Fruit fly (Drosophila melanogaster) whole organism, embryonic: Measurements from ENCODE around the gene Irk1.

Experiments used
- Adf1 ChIP-seq: fragments of 200-800 bp; sonication (Bioruptor generic); IDR thresholded peaks from 2 replicates; pipeline ENCODE4 v1.3.6; 2022; ENCODE audit warnings: missing biosample characterization, missing genetic modification characterization
- CG10366 ChIP-seq: fragments of 200-800 bp; sonication (Bioruptor generic); IDR thresholded peaks from 2 replicates; pipeline ENCODE4 v1.3.6; 2022; ENCODE audit warnings: missing biosample characterization, missing genetic modification characterization
- CG10431 ChIP-seq: fragments of 200-800 bp; sonication (Bioruptor generic); optimal IDR thresholded peaks from 3 replicates; lab custom pipeline; 2018; ENCODE audit warnings: missing biosample characterization, mild to moderate bottlenecking, missing genetic modification characterization
- CG11504 ChIP-seq: fragments of 200-800 bp; sonication (Bioruptor generic); optimal IDR thresholded peaks from 3 replicates; lab custom pipeline; 2019; ENCODE audit warnings: missing biosample characterization, mild to moderate bottlenecking, missing genetic modification characterization, moderate library complexity
- CG15696 ChIP-seq: fragments of 200-800 bp; sonication (Bioruptor generic); optimal IDR thresholded peaks from 2 replicates; lab custom pipeline; 2019; ENCODE audit warnings: missing biosample characterization, mild to moderate bottlenecking, missing genetic modification characterization, moderate library complexity
- CG18599 ChIP-seq: fragments of 200-800 bp; sonication (Bioruptor generic); optimal IDR thresholded peaks from 3 replicates; lab custom pipeline; 2017; ENCODE audit warnings: missing biosample characterization, missing genetic modification characterization, mild to moderate bottlenecking, moderate library complexity, missing genetic modification reagents
- CG32532 ChIP-seq: fragments of 200-800 bp; sonication (Bioruptor generic); IDR thresholded peaks from 2 replicates; pipeline ENCODE4 v1.3.6; 2022; ENCODE audit warnings: missing biosample characterization, missing genetic modification characterization
- CG34376 ChIP-seq: fragments of 200-800 bp; sonication (Bioruptor generic); optimal IDR thresholded peaks from 2 replicates; lab custom pipeline; 2018; ENCODE audit warnings: missing biosample characterization, mild to moderate bottlenecking, missing genetic modification characterization
- CG34422 ChIP-seq: fragments of 200-800 bp; sonication (Bioruptor generic); IDR thresholded peaks from 3 replicates; pipeline ENCODE4 v1.3.6; 2022; ENCODE audit warnings: missing biosample characterization, missing genetic modification characterization
- CG4282 ChIP-seq: fragments of 200-800 bp; sonication (Bioruptor generic); optimal IDR thresholded peaks from 2 replicates; lab custom pipeline; 2016; ENCODE audit warnings: missing biosample characterization, missing genetic modification characterization
- CG4617 ChIP-seq: fragments of 200-800 bp; sonication (Bioruptor generic); optimal IDR thresholded peaks from 3 replicates; lab custom pipeline; 2016; ENCODE audit warnings: missing biosample characterization, missing genetic modification characterization, borderline replicate concordance
- CG6254 ChIP-seq: fragments of 200-800 bp; sonication (Bioruptor generic); optimal IDR thresholded peaks from 3 replicates; lab custom pipeline; 2017; ENCODE audit warnings: mild to moderate bottlenecking, missing biosample characterization, missing genetic modification reagents, missing genetic modification characterization
- CG6272 ChIP-seq: fragments of 200-800 bp; sonication (Bioruptor generic); IDR thresholded peaks from 2 replicates; pipeline ENCODE4 v1.3.6; 2022; ENCODE audit warnings: missing biosample characterization, missing genetic modification characterization
- CG6813 ChIP-seq: fragments of 200-800 bp; sonication (Bioruptor generic); optimal IDR thresholded peaks from 2 replicates; lab custom pipeline; 2017; ENCODE audit warnings: missing biosample characterization, missing genetic modification characterization, mild to moderate bottlenecking, moderate library complexity, missing genetic modification reagents
- CG6854 ChIP-seq: fragments of 200-800 bp; sonication (Bioruptor generic); optimal IDR thresholded peaks from 3 replicates; lab custom pipeline; 2017; ENCODE audit warnings: missing biosample characterization, mild to moderate bottlenecking, missing genetic modification characterization
- CG9215 ChIP-seq: fragments of 200-800 bp; sonication (Bioruptor generic); IDR thresholded peaks from 2 replicates; pipeline ENCODE4 v1.3.6; 2022; ENCODE audit warnings: missing biosample characterization, missing genetic modification characterization
- Dbx ChIP-seq: fragments of 200-800 bp; sonication (Bioruptor generic); IDR thresholded peaks from 3 replicates; pipeline ENCODE4 v1.3.6; 2022; ENCODE audit warnings: missing biosample characterization, missing genetic modification characterization
- Deaf1 ChIP-seq: fragments of 200-800 bp; optimal IDR thresholded peaks from 3 replicates; lab custom pipeline; 2019; ENCODE audit warnings: missing biosample characterization, mild to moderate bottlenecking, missing genetic modification characterization, moderate library complexity
- E2f1 ChIP-seq: fragments of 200-800 bp; sonication (Bioruptor generic); IDR thresholded peaks from 2 replicates; pipeline ENCODE4 v1.3.6; 2022; ENCODE audit warnings: missing biosample characterization, missing genetic modification characterization
- E2f2 ChIP-seq: fragments of 200-800 bp; sonication (Bioruptor generic); IDR thresholded peaks from 2 replicates; pipeline ENCODE4 v1.3.6; 2022; ENCODE audit warnings: missing biosample characterization, missing genetic modification characterization
- Ets65A ChIP-seq: fragments of 200-800 bp; sonication (Bioruptor generic); peaks from one replicate; lab custom pipeline; 2016; ENCODE audit warnings: missing biosample characterization, missing genetic modification characterization
- Hey ChIP-seq: fragments of 200-800 bp; sonication (Bioruptor generic); optimal IDR thresholded peaks from 3 replicates; lab custom pipeline; 2018; ENCODE audit warnings: missing biosample characterization, mild to moderate bottlenecking, missing genetic modification characterization
- Lim3 ChIP-seq: fragments of 200-800 bp; sonication (Bioruptor generic); IDR thresholded peaks from 2 replicates; pipeline ENCODE4 v1.3.6; 2022; ENCODE audit warnings: missing biosample characterization, missing genetic modification characterization
- MTF-1 ChIP-seq: fragments of 200-800 bp; sonication (Bioruptor generic); optimal IDR thresholded peaks from 2 replicates; lab custom pipeline; 2018; ENCODE audit warnings: missing biosample characterization, mild to moderate bottlenecking, missing genetic modification characterization, borderline replicate concordance
- NFAT ChIP-seq: fragments of 200-800 bp; sonication (Bioruptor generic); IDR thresholded peaks from 2 replicates; pipeline ENCODE4 v1.3.6; 2022; ENCODE audit warnings: missing biosample characterization, missing genetic modification characterization
- NfI ChIP-seq: fragments of 200-800 bp; sonication (Bioruptor generic); optimal IDR thresholded peaks from 3 replicates; lab custom pipeline; 2018; ENCODE audit warnings: missing biosample characterization, mild to moderate bottlenecking, missing genetic modification characterization, moderate library complexity
- Sry-δ ChIP-seq: fragments of 200-800 bp; sonication (Bioruptor generic); optimal IDR thresholded peaks from 2 replicates; lab custom pipeline; 2016; ENCODE audit warnings: missing biosample characterization, missing genetic modification characterization
- ac ChIP-seq: fragments of 200-800 bp; sonication (Bioruptor generic); optimal IDR thresholded peaks from 3 replicates; lab custom pipeline; 2017; ENCODE audit warnings: missing biosample characterization, mild to moderate bottlenecking, missing genetic modification characterization
- al ChIP-seq: fragments of 200-800 bp; sonication (Bioruptor generic); IDR thresholded peaks from 2 replicates; pipeline ENCODE4 v1.3.6; 2022; ENCODE audit warnings: missing biosample characterization, missing genetic modification characterization
- br ChIP-seq: fragments of >200 bp; optimal IDR thresholded peaks from 2 replicates; lab custom pipeline; 2017
- croc ChIP-seq: fragments of 200-800 bp; sonication (Bioruptor generic); conservative IDR thresholded peaks from 3 replicates; pipeline ENCODE4 v1.3.6; 2022; ENCODE audit warnings: missing biosample characterization, missing genetic modification characterization
- exex ChIP-seq: fragments of 200-800 bp; sonication (Bioruptor generic); optimal IDR thresholded peaks from 4 replicates; lab custom pipeline; 2018; ENCODE audit warnings: missing biosample characterization, mild to moderate bottlenecking, missing genetic modification characterization, moderate library complexity
- fd96Cb ChIP-seq: fragments of 200-800 bp; sonication (Bioruptor generic); optimal IDR thresholded peaks from 2 replicates; lab custom pipeline; 2018; ENCODE audit warnings: missing biosample characterization, mild to moderate bottlenecking, missing genetic modification characterization, moderate library complexity
- grau ChIP-seq: fragments of 200-800 bp; optimal IDR thresholded peaks from 3 replicates; lab custom pipeline; 2019; ENCODE audit warnings: missing biosample characterization, mild to moderate bottlenecking, missing genetic modification characterization, moderate library complexity
- grn ChIP-seq: fragments of 200-800 bp; sonication (Bioruptor generic); optimal IDR thresholded peaks from 3 replicates; lab custom pipeline; 2017; ENCODE audit warnings: missing biosample characterization, missing genetic modification characterization
- hbn ChIP-seq: fragments of 200-800 bp; sonication (Bioruptor generic); IDR thresholded peaks from 2 replicates; pipeline ENCODE4 v1.3.6; 2022; ENCODE audit warnings: missing biosample characterization, missing genetic modification characterization; ENCODE audit not compliant: partially characterized antibody
- ind ChIP-seq: fragments of 200-800 bp; sonication (Bioruptor generic); optimal IDR thresholded peaks from 3 replicates; lab custom pipeline; 2016; ENCODE audit warnings: missing biosample characterization, missing genetic modification characterization
- lab ChIP-seq: fragments of 200-800 bp; sonication (Bioruptor generic); optimal IDR thresholded peaks from 3 replicates; lab custom pipeline; 2017; ENCODE audit warnings: missing biosample characterization, missing genetic modification characterization, mild to moderate bottlenecking, moderate library complexity, missing genetic modification reagents
- mirr ChIP-seq: fragments of 200-800 bp; sonication (Bioruptor generic); optimal IDR thresholded peaks from 3 replicates; lab custom pipeline; 2018; ENCODE audit warnings: missing biosample characterization, mild to moderate bottlenecking, missing genetic modification characterization
- pros ChIP-seq: fragments of 200-800 bp; sonication (Bioruptor generic); optimal IDR thresholded peaks from 3 replicates; lab custom pipeline; 2019; ENCODE audit warnings: missing biosample characterization, mild to moderate bottlenecking, missing genetic modification characterization, moderate library complexity
- ranshi ChIP-seq: fragments of 200-800 bp; sonication (Bioruptor generic); IDR thresholded peaks from 2 replicates; pipeline ENCODE4 v1.3.6; 2022; ENCODE audit warnings: missing biosample characterization, missing genetic modification characterization
- sd ChIP-seq: fragments of 200-800 bp; sonication (Bioruptor generic); optimal IDR thresholded peaks from 3 replicates; lab custom pipeline; 2018; ENCODE audit warnings: missing biosample characterization, mild to moderate bottlenecking, missing genetic modification characterization, moderate library complexity
- slbo ChIP-seq: fragments of 200-800 bp; sonication (Bioruptor generic); IDR thresholded peaks from 2 replicates; pipeline ENCODE4 v1.3.6; 2022; ENCODE audit warnings: missing biosample characterization, missing genetic modification characterization
- sug ChIP-seq: fragments of 200-800 bp; optimal IDR thresholded peaks from 2 replicates; lab custom pipeline; 2019; ENCODE audit warnings: missing biosample characterization, mild to moderate bottlenecking, missing genetic modification characterization, moderate library complexity
- tap ChIP-seq: fragments of 200-800 bp; optimal IDR thresholded peaks from 3 replicates; lab custom pipeline; 2019; ENCODE audit warnings: missing biosample characterization, mild to moderate bottlenecking, missing genetic modification characterization, moderate library complexity
- tgo ChIP-seq: fragments of 200-800 bp; sonication (Bioruptor generic); IDR thresholded peaks from 3 replicates; pipeline ENCODE4 v1.3.6; 2022; ENCODE audit warnings: missing biosample characterization, missing genetic modification characterization

The Irk1 gene

DNA sequence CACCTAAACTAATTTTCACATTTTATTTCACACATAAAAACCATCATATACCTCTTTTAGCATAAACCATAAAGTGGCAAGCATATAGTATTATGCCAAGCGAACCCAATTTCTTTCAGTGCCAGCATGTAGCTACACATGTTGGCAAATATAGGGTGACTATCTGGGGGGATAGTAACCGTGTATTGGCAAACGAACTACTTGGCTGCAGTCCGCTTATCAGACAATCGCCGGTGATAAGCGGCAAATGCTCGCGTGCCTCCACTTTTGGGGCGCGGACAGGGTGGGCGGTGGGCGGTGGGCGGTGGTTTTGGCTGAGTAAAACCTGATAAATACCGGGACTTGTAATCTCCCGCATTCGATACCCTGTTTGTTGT is 28.5 kb upstream of the Irk1 start (continued):
- TF ChIP-seq CG6254 (no peak), grau (tag; lab: Kevin White, UChicago) (no peak), pros (no peak), NFAT (GFP tag; lab: Robert Waterston, UW) (no peak), Lim3 (GFP tag; lab: Robert Waterston, UW) (no peak), slbo (GFP tag; lab: Robert Waterston, UW) (peak; percentile 41; the same call in 1 of the 2 replicates), ranshi (GFP tag; lab: Robert Waterston, UW) (peak; percentile 37; the same call in 1 of the 2 replicates), CG32532 (GFP tag; lab: Robert Waterston, UW) (0 out of 2 replicates have a peak, but pooled peaks have one; percentile 8), tap (tag; lab: Kevin White, UChicago) (no peak), CG15696 (tag; lab: Kevin White, UChicago) (no peak), E2f2 (0 out of 2 replicates have a peak, but pooled peaks have one; percentile 12), al (0 out of 2 replicates have a peak, but pooled peaks have one; percentile 3), Adf1 (GFP tag; lab: Robert Waterston, UW) (no peak), ac (GFP tag; lab: Kevin White, UChicago) (no peak), NfI (GFP tag; lab: Kevin White, UChicago) (no peak), CG4617 (no peak), Hey (tag; lab: Kevin White, UChicago) (peak; percentile 79), CG18599 (GFP tag; lab: Kevin White, UChicago) (peak; percentile 52), ind (peak; percentile 6), croc (GFP tag; lab: Robert Waterston, UW) (no peak), lab (peak; percentile 25), E2f1 (0 out of 2 replicates have a peak, but pooled peaks have one; percentile 16), fd96Cb (tag; lab: Kevin White, UChicago) (no peak), Dbx (0 out of 3 replicates have a peak, but pooled peaks have one; percentile 23), CG6272 (GFP tag; lab: Robert Waterston, UW) (no peak), Sry-δ (GFP tag; lab: Kevin White, UChicago) (no peak), CG11504 (peak; percentile 54), Ets65A (GFP tag; lab: Kevin White, UChicago) (peak; percentile 35), CG9215 (0 out of 2 replicates have a peak, but pooled peaks have one; percentile 33), mirr (GFP tag; lab: Kevin White, UChicago) (peak; percentile 90), br (lab: Kevin White, UChicago) (no peak), CG4282 (GFP tag; lab: Kevin White, UChicago) (no peak), CG10431 (GFP tag; lab: Kevin White, UChicago) (no peak), sd (tag; lab: Kevin White, UChicago) (no peak), CG34422 (0 out of 3 replicates have a peak, but pooled peaks have one; percentile 33), CG6854 (GFP tag; lab: Kevin White, UChicago) (no peak), CG10366 (peak; percentile 38; the same call in 1 of the 2 replicates), CG6813 (GFP tag; lab: Kevin White, UChicago) (peak; percentile 20)
- TF ChIP-seq, all 482 proteins: peak for 42

DNA sequence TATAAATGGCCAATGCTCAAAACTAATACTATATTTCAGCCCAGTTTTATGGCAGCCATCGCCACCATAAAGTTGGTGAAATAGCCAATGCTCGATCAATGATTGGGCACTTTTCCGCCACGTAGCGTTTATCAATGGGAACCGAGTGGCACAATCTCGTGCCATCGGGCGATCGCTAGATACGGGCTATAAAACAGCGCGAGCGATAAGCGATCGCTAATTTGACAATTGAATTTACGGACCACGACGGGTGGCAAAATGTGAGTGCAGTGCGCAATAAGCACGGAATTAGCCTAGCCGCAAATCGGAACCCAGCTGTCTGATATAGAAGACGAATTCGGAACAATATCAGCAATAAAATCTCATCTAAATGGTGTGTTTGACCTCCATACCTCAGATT is 27.8 kb upstream of the Irk1 start:
- TF ChIP-seq MTF-1 = peak; percentile 14
- peak; percentile 41 for TF ChIP-seq CG34376 (GFP tag; lab: Kevin White, UChicago)
- TF ChIP-seq hbn = no peak
- peak; percentile 90 for TF ChIP-seq exex (tag; lab: Kevin White, UChicago)
- TF ChIP-seq Deaf1 (tag; lab: Kevin White, UChicago) = peak; percentile 3
- TF ChIP-seq grn (GFP tag; lab: Kevin White, UChicago) = peak; percentile 85
- no peak for TF ChIP-seq tgo
- peak; percentile 83 for TF ChIP-seq sug (tag; lab: Kevin White, UChicago)
